Fruit fly (Drosophila melanogaster): ENCODE results near the gene CG12237.

- TF ChIP-seq Abd-B (GFP tag; optimal IDR thresholded peaks at IDR 0.05): no peak
- no peak for TF ChIP-seq Myc (optimal IDR thresholded peaks at IDR 0.05)
- TF ChIP-seq Hr78 (GFP tag; optimal IDR thresholded peaks at IDR 0.05): no peak
- TF ChIP-seq usp (GFP tag; optimal IDR thresholded peaks at IDR 0.05): no peak
Observed at dm6 chrX:19605915-19606314, 36.8 kb downstream of the CG12237 start.

All from whole organism, wandering third instar larva.